Fruit fly (Drosophila melanogaster) whole organism, adult: ENCODE results near the gene RfC38.

Experiments used
- CG1620 ChIP-seq: fragments of 200-800 bp; sonication (Bioruptor generic); optimal IDR thresholded peaks from 2 replicates; lab custom pipeline; 2016; ENCODE audit warnings: missing biosample characterization, missing genetic modification characterization
- CG7045 ChIP-seq: fragments of 200-800 bp; sonication (Bioruptor generic); optimal IDR thresholded peaks from 2 replicates; lab custom pipeline; 2017; ENCODE audit warnings: missing biosample characterization, mild to moderate bottlenecking, missing genetic modification characterization
- CG7101 ChIP-seq: fragments of 200-800 bp; sonication (Bioruptor generic); optimal IDR thresholded peaks from 2 replicates; lab custom pipeline; 2018; ENCODE audit warnings: missing biosample characterization, mild to moderate bottlenecking, missing genetic modification characterization, moderate library complexity
- Clk ChIP-seq: fragments of 200-800 bp; sonication (Bioruptor generic); optimal IDR thresholded peaks from 2 replicates; lab custom pipeline; 2017; ENCODE audit warnings: missing biosample characterization, missing genetic modification characterization
- Mnt ChIP-seq: fragments of 200-800 bp; sonication (Bioruptor generic); optimal IDR thresholded peaks from 2 replicates; lab custom pipeline; 2016; ENCODE audit warnings: missing biosample characterization, mild to moderate bottlenecking, missing genetic modification characterization
- bab1 ChIP-seq: fragments of 200-800 bp; sonication (Bioruptor generic); optimal IDR thresholded peaks from 3 replicates; lab custom pipeline; 2019; ENCODE audit warnings: missing biosample characterization, mild to moderate bottlenecking, missing genetic modification characterization, moderate library complexity
- cic ChIP-seq: fragments of 200-800 bp; sonication (Bioruptor generic); optimal IDR thresholded peaks from 2 replicates; lab custom pipeline; 2017; ENCODE audit warnings: missing biosample characterization, mild to moderate bottlenecking, missing genetic modification characterization, moderate library complexity
- ovo ChIP-seq: fragments of 200-800 bp; sonication (Bioruptor generic); optimal IDR thresholded peaks from 2 replicates; lab custom pipeline; 2016; ENCODE audit warnings: missing biosample characterization, missing genetic modification characterization
- pad ChIP-seq: fragments of 200-800 bp; sonication (Bioruptor generic); optimal IDR thresholded peaks from 3 replicates; lab custom pipeline; 2017; ENCODE audit warnings: missing biosample characterization, missing genetic modification characterization, mild to moderate bottlenecking, moderate library complexity, missing genetic modification reagents
- tj ChIP-seq: fragments of 200-800 bp; sonication (Bioruptor generic); optimal IDR thresholded peaks from 3 replicates; lab custom pipeline; 2017; ENCODE audit warnings: missing biosample characterization, mild to moderate bottlenecking, missing genetic modification characterization, moderate library complexity
- toe ChIP-seq: fragments of 200-800 bp; sonication (Bioruptor generic); optimal IDR thresholded peaks from 2 replicates; lab custom pipeline; 2016; ENCODE audit warnings: missing biosample characterization, missing genetic modification characterization

- no peak for TF ChIP-seq CG1620 (GFP tag; lab: Kevin White, UChicago)
- no peak for TF ChIP-seq CG7045
- TF ChIP-seq ovo (GFP tag; lab: Kevin White, UChicago), result no peak
- TF ChIP-seq CG7101, result no peak
- TF ChIP-seq toe, result no peak
- TF ChIP-seq tj (GFP tag; lab: Kevin White, UChicago), result no peak
- no peak for TF ChIP-seq Mnt (GFP tag; lab: Kevin White, UChicago)
- no peak for TF ChIP-seq bab1 (GFP tag; lab: Kevin White, UChicago)
- TF ChIP-seq pad (GFP tag; lab: Kevin White, UChicago), result no peak
- TF ChIP-seq Clk (GFP tag; lab: Kevin White, UChicago), result no peak
- no peak for TF ChIP-seq cic
These were observed 45.3 kb downstream of the RfC38 start, which contains the start of gene AstCC for dm6 chr2L:11085129-11085528.
